Worm (Caenorhabditis elegans): ENCODE data around the gene Y56A3A.33.

- TF ChIP-seq ceh-36 (tag; optimal IDR thresholded peaks at IDR 0.05) (no peak), ets-7 (tag; optimal IDR thresholded peaks at IDR 0.05) (no peak), tbx-37 (GFP tag; conservative IDR thresholded peaks at IDR 0.05) (no peak), hmbx-1 (tag; optimal IDR thresholded peaks at IDR 0.05) (no peak), pes-1 (GFP tag; IDR thresholded peaks at IDR 0.05) (no peak), scrt-1 (GFP tag; IDR thresholded peaks at IDR 0.05) (no peak), hnd-1 (tag; optimal IDR thresholded peaks at IDR 0.05) (no peak), ama-1 (optimal IDR thresholded peaks at IDR 0.05) (no peak), hmg-4 (GFP tag; optimal IDR thresholded peaks at IDR 0.05) (no peak)
Observed at ce11 chrIII:12014503-12014902, 11.8 kb upstream of the Y56A3A.33 start.
